Worm (Caenorhabditis elegans): ENCODE data around the gene pals-18.

DNA sequence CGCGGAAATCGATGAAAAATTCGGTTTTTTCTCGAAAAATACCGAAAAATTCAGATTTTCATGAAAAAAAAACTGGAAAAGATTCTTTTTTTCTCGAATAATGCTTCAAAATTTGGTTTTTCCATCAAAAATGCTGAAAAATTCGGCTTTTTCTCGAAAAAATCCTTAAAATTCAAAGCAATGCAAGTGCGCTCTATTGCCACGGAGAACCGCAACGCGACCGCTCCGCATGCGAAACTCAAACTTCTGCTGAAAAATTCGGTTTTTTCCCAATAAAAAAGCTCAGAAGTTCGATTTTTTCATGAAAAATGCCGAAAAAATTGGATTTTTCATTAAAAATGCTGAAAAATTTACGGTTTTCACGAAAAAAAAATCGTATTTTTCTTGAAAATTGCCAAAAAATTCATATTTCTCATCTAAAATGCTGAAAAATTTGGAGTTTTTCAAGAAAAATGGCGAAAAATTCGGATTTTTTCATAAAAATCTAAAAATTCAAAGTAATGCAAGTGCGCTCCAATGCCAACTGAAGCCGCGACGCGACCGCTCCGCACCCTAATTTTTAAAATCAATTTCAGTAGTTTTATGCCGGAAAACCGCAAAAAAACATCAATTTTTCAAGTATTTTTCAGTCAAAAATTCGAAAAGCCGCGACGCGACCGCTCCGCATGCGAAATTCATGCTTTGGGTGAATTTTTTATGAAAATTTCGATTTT is 10.1 kb downstream of the pals-18 start:
- TF ChIP-seq rnt-1 (tag; optimal IDR thresholded peaks at IDR 0.05) (no peak), pha-4 (tag; optimal IDR thresholded peaks at IDR 0.05) (no peak), tbx-2 (tag; optimal IDR thresholded peaks at IDR 0.05) (no peak), fkh-10 (GFP tag; optimal IDR thresholded peaks at IDR 0.05) (no peak), ama-1 (optimal IDR thresholded peaks at IDR 0.05) (no peak), lim-6 (tag; optimal IDR thresholded peaks at IDR 0.05) (no peak), mec-3 (tag; optimal IDR thresholded peaks at IDR 0.05; ENCODE audit: borderline replicate concordance) (no peak), pag-3 (tag; optimal IDR thresholded peaks at IDR 0.05; ENCODE audit: borderline replicate concordance) (no peak), T23F11.4 (GFP tag; optimal IDR thresholded peaks at IDR 0.05) (no peak), ceh-30 (tag; optimal IDR thresholded peaks at IDR 0.05) (no peak)
